Fruit fly (Drosophila melanogaster): Measurements from ENCODE around the gene CstF50.
A peak's percentile ranks its signal among the peaks of the same experiment; 100 is the strongest.

DNA sequence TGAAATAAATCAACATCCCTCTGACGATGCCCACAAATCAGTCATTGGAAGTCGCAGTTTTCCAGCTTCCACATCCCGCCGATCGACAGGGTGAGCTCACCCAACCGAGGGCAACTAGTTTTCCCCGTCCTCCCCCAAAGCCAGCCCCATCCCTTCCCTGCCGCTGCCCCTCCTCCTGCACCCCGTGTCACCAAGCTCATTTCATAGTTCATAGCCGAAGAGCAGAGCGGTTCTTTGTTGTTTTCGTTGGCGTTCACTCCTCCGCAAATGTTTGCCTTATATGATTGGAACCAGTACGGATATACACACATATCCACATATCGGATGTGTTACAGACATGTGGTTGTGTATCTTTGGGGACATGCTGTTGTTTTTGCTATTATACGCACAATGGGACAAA is 16.7 kb downstream of the CstF50 start:
- TF ChIP-seq CG3919 (GFP tag; optimal IDR thresholded peaks at IDR 0.05) (no peak), CG9139 (GFP tag; optimal IDR thresholded peaks at IDR 0.05) (no peak), CG16779 (tag; optimal IDR thresholded peaks at IDR 0.05) (no peak), spab (GFP tag; optimal IDR thresholded peaks at IDR 0.05) (no peak), CG8319 (GFP tag; optimal IDR thresholded peaks at IDR 0.05) (no peak), fkh (GFP tag; optimal IDR thresholded peaks at IDR 0.05) (peak; percentile 4), Eip78C (GFP tag) (no peak), dsx (GFP tag; optimal IDR thresholded peaks at IDR 0.05; ENCODE audit: poor library complexity, severe bottlenecking) (peak; percentile 10), CG11294 (GFP tag; IDR thresholded peaks at IDR 0.05) (no peak), CG10669 (GFP tag; optimal IDR thresholded peaks at IDR 0.05) (no peak), achi (GFP tag; optimal IDR thresholded peaks at IDR 0.05) (no peak), net (GFP tag; optimal IDR thresholded peaks at IDR 0.05) (no peak), topi (GFP tag; optimal IDR thresholded peaks at IDR 0.05) (no peak), CG6163 (GFP tag; IDR thresholded peaks at IDR 0.05) (no peak)

Measured in whole organism, prepupa.